Worm (Caenorhabditis elegans): ENCODE data around the gene kqt-2.

Gene kqt-2

DNA sequence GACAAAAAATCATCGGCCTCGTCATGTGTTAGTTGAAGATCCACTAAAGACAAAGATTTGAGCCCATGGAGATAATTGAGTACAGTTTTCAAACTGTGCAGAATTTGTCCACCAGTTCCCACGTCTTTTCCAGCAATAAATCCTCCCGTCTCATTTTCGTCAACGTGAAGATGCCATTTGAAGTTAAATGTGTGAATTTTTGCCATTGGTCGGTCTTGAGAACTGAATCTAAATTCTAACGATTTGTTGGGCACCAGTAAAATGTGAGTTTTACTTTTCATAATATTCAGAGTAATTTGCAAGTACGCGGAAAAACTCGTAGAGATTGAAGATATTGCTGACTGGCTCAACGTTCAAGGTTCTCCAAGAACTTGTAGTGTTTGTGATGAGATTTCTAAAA is 15.6 kb downstream of the kqt-2 start:
- TF ChIP-seq alr-1 (tag; optimal IDR thresholded peaks at IDR 0.05; ENCODE audit: borderline replicate concordance) (no peak), nhr-20 (tag; optimal IDR thresholded peaks at IDR 0.05) (no peak), unc-130 (tag; optimal IDR thresholded peaks at IDR 0.05) (no peak), ets-5 (GFP tag; IDR thresholded peaks at IDR 0.05) (no peak), dpl-1 (GFP tag; optimal IDR thresholded peaks at IDR 0.05) (no peak), fkh-8 (tag; optimal IDR thresholded peaks at IDR 0.05) (no peak), nhr-85 (tag) (no peak), unc-98 (GFP tag; IDR thresholded peaks at IDR 0.05) (no peak), aha-1 (tag; optimal IDR thresholded peaks at IDR 0.05) (no peak), hlh-17 (GFP tag; optimal IDR thresholded peaks at IDR 0.05; ENCODE audit: borderline replicate concordance) (no peak), sup-37 (GFP tag; optimal IDR thresholded peaks at IDR 0.05) (no peak), F16B12.6 (tag; optimal IDR thresholded peaks at IDR 0.05) (no peak), pag-3 (tag; optimal IDR thresholded peaks at IDR 0.05; ENCODE audit: borderline replicate concordance, insufficient read depth) (no peak), nhr-237 (tag; optimal IDR thresholded peaks at IDR 0.05) (no peak), efl-3 (GFP tag; optimal IDR thresholded peaks at IDR 0.05) (no peak), nhr-47 (tag; optimal IDR thresholded peaks at IDR 0.05) (no peak), egl-13 (tag; optimal IDR thresholded peaks at IDR 0.05) (no peak), nhr-12 (tag; optimal IDR thresholded peaks at IDR 0.05) (no peak), C16A3.4 (tag; optimal IDR thresholded peaks at IDR 0.05) (no peak)

DNA sequence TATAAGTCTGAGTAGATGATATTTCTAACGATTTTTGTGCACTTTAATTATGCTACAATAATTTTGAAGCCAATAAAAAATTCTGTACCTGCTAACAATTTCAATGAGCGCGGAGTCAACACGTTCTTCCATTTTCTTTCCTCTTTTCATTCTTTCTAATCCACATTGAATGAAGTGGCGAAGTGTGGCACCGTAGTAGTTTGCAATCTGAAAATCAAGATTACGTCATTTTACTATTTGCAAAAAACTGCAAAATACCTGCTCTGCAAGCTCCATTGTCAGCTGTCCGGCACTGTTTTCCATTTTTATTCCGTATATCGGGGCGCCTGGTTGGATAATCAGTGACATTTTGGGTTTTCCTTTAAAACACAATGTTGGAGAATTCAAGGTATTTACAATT is 16.9 kb downstream of the kqt-2 start:
- TF ChIP-seq mep-1 (tag; optimal IDR thresholded peaks at IDR 0.05), result no peak

DNA sequence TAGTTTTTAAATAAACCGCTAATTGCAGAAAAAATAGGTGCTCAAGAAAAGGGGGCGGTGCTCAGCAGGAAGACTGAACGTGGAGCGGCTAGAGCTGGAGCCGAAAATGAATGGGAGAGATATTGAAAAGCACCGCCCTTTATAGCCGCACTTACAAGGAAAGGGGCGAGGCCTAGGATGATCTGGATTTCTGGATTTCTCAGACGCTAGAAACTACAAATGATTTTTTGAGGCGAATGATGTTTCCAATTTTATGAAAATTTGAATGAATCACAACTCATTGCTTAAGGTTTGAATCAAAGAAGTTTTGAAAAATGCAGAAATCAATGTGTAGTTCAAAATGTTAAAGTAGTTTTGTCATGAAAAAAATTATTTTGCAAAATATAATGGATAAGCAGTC is 21.3 kb downstream of the kqt-2 start, which contains the start of gene K02A6.2:
Gene K02A6.2, minus strand, starts transcription at position 101 of the 400 bp plus-strand sequence.
- TF ChIP-seq blmp-1 (tag; optimal IDR thresholded peaks at IDR 0.05) (no peak), hpl-2 (GFP tag; optimal IDR thresholded peaks at IDR 0.05) (no peak), F16B12.6 (tag; optimal IDR thresholded peaks at IDR 0.05) (no peak), fos-1 (tag; optimal IDR thresholded peaks at IDR 0.05) (no peak), sptf-1 (tag; optimal IDR thresholded peaks at IDR 0.05) (no peak), nhr-237 (tag; optimal IDR thresholded peaks at IDR 0.05) (no peak), nhr-90 (tag; optimal IDR thresholded peaks at IDR 0.05; ENCODE audit: poor library complexity) (no peak), nhr-84 (tag; optimal IDR thresholded peaks at IDR 0.05) (no peak), unc-98 (GFP tag; IDR thresholded peaks at IDR 0.05) (no peak)

DNA sequence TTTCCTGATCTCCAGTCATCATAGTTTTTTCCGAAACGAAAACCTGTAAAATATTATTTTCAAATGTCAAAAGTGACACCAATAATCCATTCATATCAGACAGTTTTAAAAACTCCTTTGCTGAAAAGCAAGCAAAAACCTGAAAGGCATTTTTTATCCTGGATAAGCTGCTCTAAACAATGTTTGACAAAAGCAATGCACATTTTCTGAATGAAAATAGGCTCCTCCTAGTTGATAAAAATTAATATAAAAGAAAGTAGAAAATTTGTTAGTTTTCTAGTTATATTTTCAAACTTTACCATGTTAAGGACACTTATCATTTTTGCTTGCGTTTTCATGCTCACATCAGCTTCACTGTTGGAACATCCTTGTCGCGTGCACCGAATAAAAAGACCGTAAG is 26.7 kb downstream of the kqt-2 start, which contains the start of gene K02A6.1:
Gene K02A6.1, plus strand, starts transcription at position 301 of the 400 bp plus-strand sequence.
- TF ChIP-seq efl-1 (optimal IDR thresholded peaks at IDR 0.05) (no peak), efl-1 (GFP tag; optimal IDR thresholded peaks at IDR 0.05 in 1 of 2) (no peak), nhr-76 (tag; optimal IDR thresholded peaks at IDR 0.05) (no peak), swsn-7 (tag; optimal IDR thresholded peaks at IDR 0.05) (no peak), mep-1 (tag; optimal IDR thresholded peaks at IDR 0.05) (no peak), nhr-47 (tag; optimal IDR thresholded peaks at IDR 0.05) (no peak), elt-3 (tag; optimal IDR thresholded peaks at IDR 0.05) (no peak), rnt-1 (tag; optimal IDR thresholded peaks at IDR 0.05) (no peak), efl-3 (GFP tag; optimal IDR thresholded peaks at IDR 0.05) (no peak), mdl-1 (tag; optimal IDR thresholded peaks at IDR 0.05) (no peak), ceh-82 (tag; optimal IDR thresholded peaks at IDR 0.05) (no peak), ama-1 (optimal IDR thresholded peaks at IDR 0.05) (no peak), ceh-8 (GFP tag; optimal IDR thresholded peaks at IDR 0.05) (no peak), pqm-1 (tag; optimal IDR thresholded peaks at IDR 0.05) (no peak), lin-39 (tag; optimal IDR thresholded peaks at IDR 0.05) (no peak), ztf-11 (tag; optimal IDR thresholded peaks at IDR 0.05) (no peak), tlp-1 (tag; optimal IDR thresholded peaks at IDR 0.05) (no peak), nhr-90 (tag; optimal IDR thresholded peaks at IDR 0.05; ENCODE audit: poor library complexity) (no peak)

All from whole organism, L1 larva.